Worm (Caenorhabditis elegans) whole organism, L2 larva: Measurements from ENCODE around the gene cdr-3.

ENCODE experiments used
- fos-1 ChIP-seq: fragments of 150-350 bp; optimal IDR thresholded peaks from 2 replicates; lab custom pipeline; 2014; ENCODE audit warnings: missing biosample characterization, missing genetic modification characterization
- peb-1 ChIP-seq: fragments of 150-350 bp; optimal IDR thresholded peaks from 2 replicates; lab custom pipeline; 2014; ENCODE audit warnings: missing biosample characterization, missing genetic modification characterization
- unc-55 ChIP-seq: fragments of 150-350 bp; sonication (generic microtip); optimal IDR thresholded peaks from 3 replicates; lab custom pipeline; 2014; ENCODE audit warnings: missing biosample characterization, missing genetic modification reagents, missing genetic modification characterization

DNA sequence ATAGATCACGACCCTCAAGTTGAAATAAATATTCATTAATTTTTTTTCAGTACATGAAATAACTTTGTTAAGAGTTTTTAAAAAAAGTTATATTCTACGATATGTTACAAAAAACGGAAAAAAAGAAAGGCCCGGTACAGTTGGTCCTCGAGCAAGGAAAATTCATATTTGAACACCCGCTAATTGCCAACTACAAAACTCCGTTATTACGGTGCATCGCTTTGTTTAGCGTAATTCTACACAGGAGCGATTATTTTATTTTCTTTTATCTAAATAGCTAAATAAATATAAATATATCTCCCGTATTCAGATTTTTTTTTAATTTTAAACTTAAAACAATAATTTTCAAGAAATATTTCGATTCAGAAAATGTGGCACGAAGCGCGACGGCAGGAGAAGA lies 33.3 kb upstream of the cdr-3 start, which contains the start of gene F28C1.1:
- TF ChIP-seq unc-55 (GFP tag; lab: Kevin White, UChicago) (peak; percentile 62), peb-1 (no peak), fos-1 (tag; lab: Kevin White, UChicago) (no peak)
